Worm (Caenorhabditis elegans): Measurements from ENCODE around the gene icl-1.

The icl-1 gene

ce11 chrV:676090-676489 lies 51.7 kb downstream of the icl-1 start:
- TF ChIP-seq snpc-4 (tag; optimal IDR thresholded peaks at IDR 0.05) (peak; percentile 38), nhr-25 (tag; optimal IDR thresholded peaks at IDR 0.05) (no peak)
